Worm (Caenorhabditis elegans): ENCODE results near the gene F57A10.2.

The F57A10.2 gene

ce11 chrV:15781086-15781485 lies 14.7 kb downstream of the F57A10.2 start, which contains the start of gene T26E4.2:
Gene T26E4.2 (plus strand): TSS chrV:15781386.
- TF ChIP-seq nhr-10 (tag; optimal IDR thresholded peaks at IDR 0.05) (no peak), unc-62 (GFP tag; optimal IDR thresholded peaks at IDR 0.05) (no peak), lin-11 (tag; optimal IDR thresholded peaks at IDR 0.05) (no peak), nhr-25 (tag; optimal IDR thresholded peaks at IDR 0.05) (no peak), fos-1 (tag; optimal IDR thresholded peaks at IDR 0.05) (no peak), sem-4 (tag; optimal IDR thresholded peaks at IDR 0.05) (no peak), nhr-23 (tag; optimal IDR thresholded peaks at IDR 0.05) (no peak), ZK546.5 (tag; optimal IDR thresholded peaks at IDR 0.05) (no peak), mdl-1 (tag; optimal IDR thresholded peaks at IDR 0.05) (no peak), ceh-82 (tag; optimal IDR thresholded peaks at IDR 0.05) (no peak), egl-27 (tag; optimal IDR thresholded peaks at IDR 0.05) (no peak), C34F6.9 (tag; optimal IDR thresholded peaks at IDR 0.05) (no peak), Y55F3AM.14 (GFP tag; optimal IDR thresholded peaks at IDR 0.05) (no peak), elt-1 (tag; optimal IDR thresholded peaks at IDR 0.05) (no peak), ztf-4 (tag; optimal IDR thresholded peaks at IDR 0.05) (no peak), peb-1 (tag; optimal IDR thresholded peaks at IDR 0.05) (no peak), lsy-2 (tag; optimal IDR thresholded peaks at IDR 0.05) (no peak), unc-55 (GFP tag; optimal IDR thresholded peaks at IDR 0.05) (no peak)

ce11 chrV:15782494-15782893 lies 16.1 kb downstream of the F57A10.2 start, which contains the start of gene T26E4.3:
Gene T26E4.3 (plus strand): TSS chrV:15782794.
- TF ChIP-seq egl-27 (tag; optimal IDR thresholded peaks at IDR 0.05) (no peak), nhr-23 (tag; optimal IDR thresholded peaks at IDR 0.05) (no peak), sem-4 (tag; optimal IDR thresholded peaks at IDR 0.05) (no peak), F13H6.1 (tag; optimal IDR thresholded peaks at IDR 0.05) (no peak), alr-1 (tag; optimal IDR thresholded peaks at IDR 0.05) (no peak), lin-13 (GFP tag; optimal IDR thresholded peaks at IDR 0.05) (no peak), unc-55 (GFP tag; optimal IDR thresholded peaks at IDR 0.05) (no peak), lsy-2 (tag; optimal IDR thresholded peaks at IDR 0.05) (no peak), mdl-1 (tag; optimal IDR thresholded peaks at IDR 0.05) (no peak), skn-1 (tag; optimal IDR thresholded peaks at IDR 0.05) (no peak), mbf-1 (tag; optimal IDR thresholded peaks at IDR 0.05) (no peak), elt-1 (tag; optimal IDR thresholded peaks at IDR 0.05) (no peak)

- TF ChIP-seq lin-39 (tag; optimal IDR thresholded peaks at IDR 0.05): no peak
- TF ChIP-seq Y55F3AM.14 (GFP tag; optimal IDR thresholded peaks at IDR 0.05): no peak
- TF ChIP-seq nhr-11 (tag; optimal IDR thresholded peaks at IDR 0.05): no peak
- TF ChIP-seq snpc-4 (tag; optimal IDR thresholded peaks at IDR 0.05): no peak
- TF ChIP-seq aly-2 (tag; optimal IDR thresholded peaks at IDR 0.05): no peak
- no peak for TF ChIP-seq F13H6.1 (tag; optimal IDR thresholded peaks at IDR 0.05)
- no peak for TF ChIP-seq lin-11 (tag; optimal IDR thresholded peaks at IDR 0.05)
- TF ChIP-seq ceh-16 (tag; optimal IDR thresholded peaks at IDR 0.05): no peak
- TF ChIP-seq unc-62 (GFP tag; optimal IDR thresholded peaks at IDR 0.05): no peak
- no peak for TF ChIP-seq sem-4 (tag; optimal IDR thresholded peaks at IDR 0.05)
- no peak for TF ChIP-seq alr-1 (tag; optimal IDR thresholded peaks at IDR 0.05)
- no peak for TF ChIP-seq elt-3 (tag; optimal IDR thresholded peaks at IDR 0.05)
- TF ChIP-seq ztf-1 (GFP tag; conservative IDR thresholded peaks at IDR 0.05): no peak
These were observed 26.0 kb downstream of the F57A10.2 start, which contains the start of gene T26E4.4 for ce11 chrV:15792409-15792808. Gene T26E4.4 (minus strand): TSS chrV:15792509.

- TF ChIP-seq lin-13 (GFP tag; optimal IDR thresholded peaks at IDR 0.05) (no peak), fos-1 (tag; optimal IDR thresholded peaks at IDR 0.05) (no peak), ZK546.5 (tag; optimal IDR thresholded peaks at IDR 0.05) (no peak), ztf-1 (GFP tag; conservative IDR thresholded peaks at IDR 0.05) (no peak), nhr-6 (tag; optimal IDR thresholded peaks at IDR 0.05) (no peak), Y55F3AM.14 (GFP tag; optimal IDR thresholded peaks at IDR 0.05) (no peak), sem-4 (tag; optimal IDR thresholded peaks at IDR 0.05) (no peak), skn-1 (tag; optimal IDR thresholded peaks at IDR 0.05) (no peak), mab-5 (tag; optimal IDR thresholded peaks at IDR 0.05) (no peak), C34F6.9 (tag; optimal IDR thresholded peaks at IDR 0.05) (no peak)
These were observed 26.9 kb downstream of the F57A10.2 start, which contains the start of gene T26E4.7 for ce11 chrV:15793270-15793669. Gene T26E4.7 (plus strand): TSS chrV:15793570.

- TF ChIP-seq ceh-82 (tag; optimal IDR thresholded peaks at IDR 0.05): no peak
- no peak for TF ChIP-seq lin-11 (tag; optimal IDR thresholded peaks at IDR 0.05)
- no peak for TF ChIP-seq elt-3 (tag; optimal IDR thresholded peaks at IDR 0.05)
- TF ChIP-seq ztf-1 (GFP tag; conservative IDR thresholded peaks at IDR 0.05): no peak
- TF ChIP-seq Y55F3AM.14 (GFP tag; optimal IDR thresholded peaks at IDR 0.05): no peak
These were observed 29.7 kb downstream of the F57A10.2 start, which contains the start of gene nhr-223 for ce11 chrV:15796087-15796486. Gene nhr-223 (plus strand): TSS chrV:15796387.
